Worm (Caenorhabditis elegans): ENCODE results near the gene R144.3.

DNA sequence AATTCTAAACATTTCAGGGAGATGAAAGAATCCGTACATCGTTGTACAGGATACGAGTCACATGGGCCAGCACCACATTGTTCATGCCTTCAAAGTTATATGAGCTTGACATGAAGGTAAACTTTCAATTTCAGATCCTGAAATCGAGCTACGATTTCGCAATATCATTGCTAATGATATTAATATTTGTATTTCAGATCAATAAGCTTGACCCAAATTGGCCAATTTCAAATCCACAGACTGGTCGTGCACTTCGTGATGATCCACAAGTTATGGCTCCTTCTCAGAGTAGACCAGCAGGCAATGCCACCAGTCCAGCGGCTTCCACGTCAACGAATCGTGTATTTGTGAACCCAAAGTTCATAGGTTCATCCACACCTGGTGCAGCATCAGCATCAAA, 4.6 kb downstream of the R144.3 start:
- TF ChIP-seq fkh-2 (tag; optimal IDR thresholded peaks at IDR 0.05) (no peak), nhr-77 (tag; optimal IDR thresholded peaks at IDR 0.05) (no peak), sea-2 (GFP tag; optimal IDR thresholded peaks at IDR 0.05) (no peak), ama-1 (optimal IDR thresholded peaks at IDR 0.05) (no peak), unc-62 (GFP tag; optimal IDR thresholded peaks at IDR 0.05) (no peak), lin-39 (tag; optimal IDR thresholded peaks at IDR 0.05) (no peak), ztf-4 (tag; optimal IDR thresholded peaks at IDR 0.05) (no peak), nhr-12 (tag; optimal IDR thresholded peaks at IDR 0.05) (no peak), nhr-28 (tag; optimal IDR thresholded peaks at IDR 0.05) (no peak), elt-3 (tag; optimal IDR thresholded peaks at IDR 0.05) (no peak), unc-39 (tag; optimal IDR thresholded peaks at IDR 0.05) (no peak), nhr-23 (tag; optimal IDR thresholded peaks at IDR 0.05) (no peak)
